Worm (Caenorhabditis elegans) whole organism, late embryonic: Measurements from ENCODE around the gene K02C4.5.

ENCODE experiments used
- C08G9.2 ChIP-seq: sonication (generic microtip); optimal IDR thresholded peaks from 2 replicates; lab custom pipeline; 2016; ENCODE audit warnings: mild to moderate bottlenecking, missing genetic modification characterization, moderate library complexity, missing compliant biosample characterization
- C38D4.7 ChIP-seq: fragments of 200-800 bp; sonication (Bioruptor generic); optimal IDR thresholded peaks from 2 replicates; lab custom pipeline; 2018; ENCODE audit warnings: mild to moderate bottlenecking, missing genetic modification characterization, moderate library complexity, missing compliant biosample characterization
- T23F11.4 ChIP-seq: fragments of 200-800 bp; sonication (Bioruptor generic); optimal IDR thresholded peaks from 2 replicates; lab custom pipeline; 2018; ENCODE audit warnings: mild to moderate bottlenecking, missing genetic modification characterization, missing compliant biosample characterization
- ceh-18 ChIP-seq: sonication (generic microtip); optimal IDR thresholded peaks from 2 replicates; lab custom pipeline; 2016; ENCODE audit warnings: missing genetic modification characterization, missing compliant biosample characterization
- ceh-19 ChIP-seq: fragments of 200-800 bp; sonication (Bioruptor generic); optimal IDR thresholded peaks from 2 replicates; lab custom pipeline; 2018; ENCODE audit warnings: mild to moderate bottlenecking, missing genetic modification characterization, missing compliant biosample characterization
- ceh-2 ChIP-seq: sonication (generic microtip); optimal IDR thresholded peaks from 2 replicates; lab custom pipeline; 2016; ENCODE audit warnings: missing genotype, missing genetic modification characterization, missing compliant biosample characterization
- ceh-24 ChIP-seq: sonication (generic microtip); optimal IDR thresholded peaks from 2 replicates; lab custom pipeline; 2016; ENCODE audit warnings: mild to moderate bottlenecking, missing genetic modification characterization, missing compliant biosample characterization
- ceh-30 ChIP-seq: fragments of 150-350 bp; optimal IDR thresholded peaks from 2 replicates; lab custom pipeline; 2014; ENCODE audit warnings: missing biosample characterization, missing genetic modification characterization
- ceh-31 ChIP-seq: sonication (generic microtip); optimal IDR thresholded peaks from 2 replicates; lab custom pipeline; 2016; ENCODE audit warnings: missing genetic modification characterization, missing compliant biosample characterization
- ceh-34 ChIP-seq: sonication (generic microtip); optimal IDR thresholded peaks from 2 replicates; lab custom pipeline; 2016; ENCODE audit warnings: mild to moderate bottlenecking, missing genetic modification characterization, missing compliant biosample characterization
- ceh-45 ChIP-seq: fragments of 200-800 bp; sonication (Bioruptor generic); IDR thresholded peaks from 2 replicates; pipeline ENCODE4 v1.3.6; 2022; ENCODE audit warnings: missing genetic modification reagents, missing genetic modification characterization, missing compliant biosample characterization
- ceh-48 ChIP-seq: sonication (generic microtip); optimal IDR thresholded peaks from 2 replicates; lab custom pipeline; 2016; ENCODE audit warnings: missing genetic modification characterization, inconsistent platforms, missing compliant biosample characterization
- ceh-9 ChIP-seq: sonication (generic microtip); optimal IDR thresholded peaks from 2 replicates; lab custom pipeline; 2016; ENCODE audit warnings: mild to moderate bottlenecking, missing genetic modification characterization, inconsistent platforms, missing compliant biosample characterization
- elt-2 ChIP-seq: sonication (generic microtip); optimal IDR thresholded peaks from 2 replicates; lab custom pipeline; 2016; ENCODE audit warnings: missing genetic modification reagents, missing genetic modification characterization, missing compliant biosample characterization
- ets-4 ChIP-seq: sonication (generic microtip); optimal IDR thresholded peaks from 2 replicates; lab custom pipeline; 2016; ENCODE audit warnings: missing genetic modification characterization, missing compliant biosample characterization
- eyg-1 ChIP-seq: sonication (generic microtip); optimal IDR thresholded peaks from 2 replicates; lab custom pipeline; 2016; ENCODE audit warnings: missing genotype, missing genetic modification characterization, missing compliant biosample characterization
- fax-1 ChIP-seq: sonication (generic microtip); optimal IDR thresholded peaks from 2 replicates; lab custom pipeline; 2016; ENCODE audit warnings: missing genotype, missing genetic modification characterization, missing compliant biosample characterization
- fkh-10 ChIP-seq: fragments of 150-350 bp; optimal IDR thresholded peaks from 2 replicates; lab custom pipeline; 2014; ENCODE audit warnings: missing biosample characterization, missing genetic modification reagents, missing genetic modification characterization
- fkh-6 ChIP-seq: sonication (generic microtip); optimal IDR thresholded peaks from 2 replicates; lab custom pipeline; 2016; ENCODE audit warnings: missing genetic modification characterization, missing compliant biosample characterization
- gmeb-2 ChIP-seq: sonication (generic microtip); optimal IDR thresholded peaks from 2 replicates; lab custom pipeline; 2016; ENCODE audit warnings: missing genetic modification characterization, inconsistent platforms, missing compliant biosample characterization
- hlh-15 ChIP-seq: sonication (generic microtip); optimal IDR thresholded peaks from 2 replicates; lab custom pipeline; 2016; ENCODE audit warnings: missing genetic modification characterization, missing compliant biosample characterization
- hlh-30 ChIP-seq: sonication (generic microtip); optimal IDR thresholded peaks from 2 replicates; lab custom pipeline; 2017; ENCODE audit warnings: antibody characterized with exemption, missing genetic modification characterization, missing compliant biosample characterization; ENCODE audit not compliant: insufficient read depth
- lim-6 ChIP-seq: sonication (generic microtip); optimal IDR thresholded peaks from 2 replicates; lab custom pipeline; 2016; ENCODE audit warnings: missing genetic modification characterization, missing compliant biosample characterization
- lin-11 ChIP-seq: fragments of 200-800 bp; sonication (Bioruptor generic); optimal IDR thresholded peaks from 2 replicates; lab custom pipeline; 2018; ENCODE audit warnings: mild to moderate bottlenecking, missing genetic modification characterization, missing compliant biosample characterization
- mec-3 ChIP-seq: sonication (generic microtip); optimal IDR thresholded peaks from 2 replicates; lab custom pipeline; 2016; ENCODE audit warnings: borderline replicate concordance, missing genetic modification characterization, missing compliant biosample characterization
- nfya-1 ChIP-seq: sonication (generic microtip); optimal IDR thresholded peaks from 2 replicates; lab custom pipeline; 2017; ENCODE audit warnings: missing genetic modification characterization, mild to moderate bottlenecking, missing compliant biosample characterization, antibody characterized with exemption, moderate library complexity
- nhr-11 ChIP-seq: fragments of 150-350 bp; optimal IDR thresholded peaks from 2 replicates; lab custom pipeline; 2014; ENCODE audit warnings: missing biosample characterization, missing genetic modification characterization
- nhr-232 ChIP-seq: sonication (generic microtip); optimal IDR thresholded peaks from 2 replicates; lab custom pipeline; 2016; ENCODE audit warnings: missing genetic modification characterization, missing compliant biosample characterization
- odd-2 ChIP-seq: sonication (generic microtip); optimal IDR thresholded peaks from 2 replicates; lab custom pipeline; 2017; ENCODE audit warnings: antibody characterized with exemption, mild to moderate bottlenecking, missing genetic modification characterization, missing compliant biosample characterization
- pax-1 ChIP-seq: fragments of 150-350 bp; optimal IDR thresholded peaks from 2 replicates; lab custom pipeline; 2014; ENCODE audit warnings: missing biosample characterization, missing genetic modification characterization
- pha-2 ChIP-seq: sonication (generic microtip); optimal IDR thresholded peaks from 2 replicates; lab custom pipeline; 2017; ENCODE audit warnings: mild to moderate bottlenecking, missing genetic modification characterization, missing compliant biosample characterization
- pha-4 ChIP-seq: fragments of 150-350 bp; optimal IDR thresholded peaks from 2 replicates; lab custom pipeline; 2018; ENCODE audit warnings: missing biosample characterization, missing genetic modification reagents, missing genetic modification characterization
- pros-1 ChIP-seq: fragments of 150-350 bp; optimal IDR thresholded peaks from 2 replicates; lab custom pipeline; 2014; ENCODE audit warnings: missing biosample characterization, missing genetic modification reagents, missing genetic modification characterization
- ref-2 ChIP-seq: sonication (generic microtip); optimal IDR thresholded peaks from 2 replicates; lab custom pipeline; 2016; ENCODE audit warnings: missing genetic modification characterization, missing compliant biosample characterization
- rnt-1 ChIP-seq: sonication (generic microtip); optimal IDR thresholded peaks from 2 replicates; lab custom pipeline; 2016; ENCODE audit warnings: missing genetic modification characterization, missing compliant biosample characterization
- sdc-2 ChIP-seq: sonication (generic microtip); optimal IDR thresholded peaks from 2 replicates; lab custom pipeline; 2016; ENCODE audit warnings: missing genotype, missing genetic modification characterization, missing compliant biosample characterization
- sox-2 ChIP-seq: fragments of 200-800 bp; sonication (Bioruptor generic); IDR thresholded peaks from 2 replicates; pipeline ENCODE4 v1.3.6; 2022; ENCODE audit warnings: missing genetic modification reagents, missing genetic modification characterization, missing compliant biosample characterization
- sox-4 ChIP-seq: sonication (generic microtip); optimal IDR thresholded peaks from 2 replicates; lab custom pipeline; 2017; ENCODE audit warnings: mild to moderate bottlenecking, missing genetic modification characterization, inconsistent platforms, missing compliant biosample characterization
- tbx-2 ChIP-seq: sonication (generic microtip); optimal IDR thresholded peaks from 2 replicates; lab custom pipeline; 2016; ENCODE audit warnings: missing genetic modification characterization, missing compliant biosample characterization
- tbx-7 ChIP-seq: sonication (generic microtip); optimal IDR thresholded peaks from 2 replicates; lab custom pipeline; 2016; ENCODE audit warnings: missing genotype, missing genetic modification characterization, missing compliant biosample characterization
- ttx-3 ChIP-seq: sonication (generic microtip); optimal IDR thresholded peaks from 2 replicates; lab custom pipeline; 2016; ENCODE audit warnings: missing genetic modification reagents, missing genetic modification characterization, missing compliant biosample characterization
- unc-42 ChIP-seq: sonication (generic microtip); optimal IDR thresholded peaks from 2 replicates; lab custom pipeline; 2016; ENCODE audit warnings: missing genotype, missing genetic modification characterization, missing compliant biosample characterization
- unc-55 ChIP-seq: sonication (generic microtip); optimal IDR thresholded peaks from 2 replicates; lab custom pipeline; 2017; ENCODE audit warnings: missing biosample characterization, missing genetic modification reagents, missing genetic modification characterization
- unc-86 ChIP-seq: sonication (generic microtip); optimal IDR thresholded peaks from 2 replicates; lab custom pipeline; 2016; ENCODE audit warnings: missing genetic modification characterization, missing compliant biosample characterization
- zip-5 ChIP-seq: sonication (generic microtip); optimal IDR thresholded peaks from 2 replicates; lab custom pipeline; 2016; ENCODE audit warnings: missing genetic modification characterization, missing compliant biosample characterization
- ztf-16 ChIP-seq: sonication (generic microtip); optimal IDR thresholded peaks from 2 replicates; lab custom pipeline; 2017; ENCODE audit warnings: missing genetic modification characterization, missing compliant biosample characterization

The K02C4.5 gene

ce11 chrII:8065985-8066384 lies 12.2 kb upstream of the K02C4.5 start, which contains the start of gene pdha-1:
Gene pdha-1, plus strand, starts transcription at chrII:8066285.
- TF ChIP-seq unc-42 (no peak), fkh-6 (tag; lab: Kevin White, UChicago) (no peak), nhr-232 (tag; lab: Kevin White, UChicago) (no peak), lin-11 (tag; lab: Kevin White, UChicago) (no peak), hlh-15 (tag; lab: Kevin White, UChicago) (no peak), T23F11.4 (GFP tag; lab: Kevin White, UChicago) (no peak), unc-55 (GFP tag; lab: Kevin White, UChicago) (no peak), sdc-2 (no peak), ztf-16 (tag; lab: Kevin White, UChicago) (no peak), ets-4 (tag; lab: Kevin White, UChicago) (no peak), pha-4 (no peak), C38D4.7 (GFP tag; lab: Kevin White, UChicago) (no peak), tbx-7 (no peak), ceh-9 (tag; lab: Kevin White, UChicago) (no peak), C08G9.2 (tag; lab: Kevin White, UChicago) (no peak), ttx-3 (no peak)
- TF ChIP-seq, all 69 proteins: peak for 0

- TF ChIP-seq elt-2 (tag; lab: Kevin White, UChicago): peak; percentile 29
- TF ChIP-seq nhr-232 (tag; lab: Kevin White, UChicago): no peak
Measured at ce11 chrII:8071012-8071625, 7.1 kb upstream of the K02C4.5 start.

DNA sequence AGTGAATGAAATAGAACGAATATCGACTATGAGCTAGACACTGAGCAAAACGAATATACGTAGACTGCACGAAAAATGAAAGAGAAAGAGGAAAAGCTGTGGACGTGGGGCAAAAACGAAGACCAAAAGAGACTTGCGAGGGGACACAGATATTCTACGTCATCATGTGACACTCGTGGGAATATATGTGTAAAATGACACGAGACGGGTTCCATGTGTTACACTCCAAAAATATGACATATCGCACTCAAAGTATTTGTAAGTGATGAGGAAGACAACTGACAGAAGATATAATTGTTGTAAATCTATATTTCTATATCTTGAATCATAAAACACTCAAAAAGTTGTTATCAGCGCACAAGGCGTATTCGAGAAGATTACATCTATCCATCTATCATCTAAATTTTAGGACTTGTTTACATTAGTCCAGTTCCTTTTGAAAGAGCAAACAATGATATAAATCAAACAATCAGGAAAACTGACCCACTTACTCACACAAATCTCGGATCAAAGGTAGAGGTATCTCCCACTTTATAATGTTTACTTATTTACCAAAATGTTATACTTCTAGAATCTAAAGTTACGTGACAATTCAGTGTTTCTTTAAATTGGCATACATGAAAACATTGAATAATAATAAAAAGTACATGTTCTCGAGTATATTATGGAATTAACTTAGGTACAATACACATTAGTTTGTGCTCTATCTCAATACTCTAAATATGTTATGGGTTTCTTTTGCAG lies 6.3 kb upstream of the K02C4.5 start:
- TF ChIP-seq ceh-18: peak; percentile 17
- no peak for TF ChIP-seq ceh-2
- TF ChIP-seq ceh-24: no peak
- no peak for TF ChIP-seq pha-4
- no peak for TF ChIP-seq mec-3 (tag; lab: Kevin White, UChicago)
- TF ChIP-seq hlh-15 (tag; lab: Kevin White, UChicago): no peak
- no peak for TF ChIP-seq eyg-1 (tag; lab: Kevin White, UChicago)
- TF ChIP-seq sdc-2: no peak
- TF ChIP-seq unc-86: no peak
- TF ChIP-seq ceh-48: peak; percentile 42
- no peak for TF ChIP-seq tbx-2 (tag; lab: Kevin White, UChicago)
- TF ChIP-seq nfya-1 (tag; lab: Kevin White, UChicago): peak; percentile 1
- peak; percentile 86 for TF ChIP-seq unc-55 (GFP tag; lab: Kevin White, UChicago)
- TF ChIP-seq zip-5: no peak
- TF ChIP-seq lin-11 (tag; lab: Kevin White, UChicago): no peak
- no peak for TF ChIP-seq tbx-7
- TF ChIP-seq pros-1 (tag; lab: Kevin White, UChicago): no peak
- no peak for TF ChIP-seq pha-2 (tag; lab: Kevin White, UChicago)
- no peak for TF ChIP-seq ceh-45
- TF ChIP-seq gmeb-2 (tag; lab: Kevin White, UChicago): no peak
- TF ChIP-seq lim-6: no peak
- TF ChIP-seq ttx-3: no peak
- no peak for TF ChIP-seq fkh-10 (GFP tag; lab: Kevin White, UChicago)
- TF ChIP-seq fax-1: no peak
- no peak for TF ChIP-seq rnt-1 (tag; lab: Kevin White, UChicago)
- no peak for TF ChIP-seq sox-4 (tag; lab: Kevin White, UChicago)
- peak; percentile 40 for TF ChIP-seq ceh-19 (GFP tag; lab: Kevin White, UChicago)
- TF ChIP-seq ets-4 (tag; lab: Kevin White, UChicago): no peak
- no peak for TF ChIP-seq ceh-30
- no peak for TF ChIP-seq ref-2 (tag; lab: Kevin White, UChicago)
- TF ChIP-seq odd-2 (tag; lab: Kevin White, UChicago): no peak
- TF ChIP-seq hlh-30 (tag; lab: Kevin White, UChicago): peak; percentile 85
- TF ChIP-seq sox-2: no peak
- TF ChIP-seq pax-1: no peak
- TF ChIP-seq ceh-34: peak; percentile 84
- no peak for TF ChIP-seq nhr-11 (tag; lab: Kevin White, UChicago)
- TF ChIP-seq unc-42: peak; percentile 33
- no peak for TF ChIP-seq ceh-31
